Worm (Caenorhabditis elegans) whole organism, late embryonic: ENCODE data around the gene wdr-5.1.

Experiments used
- F13H6.1 ChIP-seq: sonication (generic microtip); optimal IDR thresholded peaks from 2 replicates; lab custom pipeline; 2016; ENCODE audit warnings: missing genetic modification characterization, missing compliant biosample characterization
- K02D7.2 ChIP-seq: sonication (generic microtip); optimal IDR thresholded peaks from 2 replicates; lab custom pipeline; 2017; ENCODE audit warnings: mild to moderate bottlenecking, missing genetic modification characterization, missing compliant biosample characterization
- ama-1 ChIP-seq: fragments of 150-350 bp; optimal IDR thresholded peaks from 2 replicates; lab custom pipeline; 2014
- ceh-2 ChIP-seq: sonication (generic microtip); optimal IDR thresholded peaks from 2 replicates; lab custom pipeline; 2016; ENCODE audit warnings: missing genotype, missing genetic modification characterization, missing compliant biosample characterization
- ceh-22 ChIP-seq: sonication (generic microtip); optimal IDR thresholded peaks from 2 replicates; lab custom pipeline; 2017; ENCODE audit warnings: missing biosample characterization, missing genetic modification characterization
- che-1 ChIP-seq: sonication (generic microtip); optimal IDR thresholded peaks from 2 replicates; lab custom pipeline; 2016; ENCODE audit warnings: mild to moderate bottlenecking, missing genetic modification characterization, missing compliant biosample characterization
- hlh-15 ChIP-seq: sonication (generic microtip); optimal IDR thresholded peaks from 2 replicates; lab custom pipeline; 2016; ENCODE audit warnings: missing genetic modification characterization, missing compliant biosample characterization
- nhr-11 ChIP-seq: fragments of 150-350 bp; optimal IDR thresholded peaks from 2 replicates; lab custom pipeline; 2014; ENCODE audit warnings: missing biosample characterization, missing genetic modification characterization
- odd-2 ChIP-seq: sonication (generic microtip); optimal IDR thresholded peaks from 2 replicates; lab custom pipeline; 2017; ENCODE audit warnings: antibody characterized with exemption, mild to moderate bottlenecking, missing genetic modification characterization, missing compliant biosample characterization
- rnt-1 ChIP-seq: sonication (generic microtip); optimal IDR thresholded peaks from 2 replicates; lab custom pipeline; 2016; ENCODE audit warnings: missing genetic modification characterization, missing compliant biosample characterization
- sox-4 ChIP-seq: sonication (generic microtip); optimal IDR thresholded peaks from 2 replicates; lab custom pipeline; 2017; ENCODE audit warnings: mild to moderate bottlenecking, missing genetic modification characterization, inconsistent platforms, missing compliant biosample characterization
- tbx-2 ChIP-seq: sonication (generic microtip); optimal IDR thresholded peaks from 2 replicates; lab custom pipeline; 2016; ENCODE audit warnings: missing genetic modification characterization, missing compliant biosample characterization

DNA sequence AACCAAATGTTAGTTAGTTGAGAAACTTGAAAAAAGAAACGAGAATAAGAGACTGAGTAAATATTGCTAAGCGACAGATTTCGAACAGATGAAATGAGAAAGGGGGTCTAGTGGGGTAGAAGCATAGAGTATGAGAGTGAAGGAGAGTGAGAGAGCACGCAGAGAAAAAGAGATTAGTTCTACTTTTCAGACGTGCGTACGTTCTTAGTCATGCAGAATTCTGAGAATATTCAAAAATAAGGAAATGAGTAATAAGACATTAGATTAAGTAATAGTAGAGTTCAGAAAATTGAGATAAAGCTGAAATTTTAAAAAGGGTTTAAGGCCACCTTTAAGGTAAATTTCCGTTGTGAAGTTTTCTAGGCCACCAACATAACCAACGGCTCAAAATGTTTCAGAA is 34.1 kb upstream of the wdr-5.1 start:
- no peak for TF ChIP-seq rnt-1 (tag; lab: Kevin White, UChicago)
- TF ChIP-seq ceh-2 (tag; lab: Kevin White, UChicago), result no peak
- TF ChIP-seq nhr-11 (tag; lab: Kevin White, UChicago), result no peak
- TF ChIP-seq F13H6.1 (tag; lab: Kevin White, UChicago), result no peak
- TF ChIP-seq che-1 (tag; lab: Kevin White, UChicago), result no peak
- no peak for TF ChIP-seq tbx-2 (tag; lab: Kevin White, UChicago)
- no peak for TF ChIP-seq hlh-15 (tag; lab: Kevin White, UChicago)
- no peak for TF ChIP-seq ceh-22 (tag; lab: Kevin White, UChicago)
- no peak for TF ChIP-seq K02D7.2 (tag; lab: Kevin White, UChicago)
- no peak for TF ChIP-seq sox-4 (tag; lab: Kevin White, UChicago)
- TF ChIP-seq odd-2 (tag; lab: Kevin White, UChicago), result no peak
- no peak for TF ChIP-seq ama-1 (lab: Kevin White, UChicago)
